Worm (Caenorhabditis elegans): Measurements from ENCODE around the gene F09B12.5.

ce11 chrX:15036287-15036686 lies 48.2 kb upstream of the F09B12.5 start:
- TF ChIP-seq hnd-1 (tag; optimal IDR thresholded peaks at IDR 0.05), result no peak
- no peak for TF ChIP-seq ceh-13 (GFP tag; optimal IDR thresholded peaks at IDR 0.05)
- no peak for TF ChIP-seq hmg-4 (GFP tag; optimal IDR thresholded peaks at IDR 0.05)
- no peak for TF ChIP-seq ama-1 (optimal IDR thresholded peaks at IDR 0.05)
- no peak for TF ChIP-seq B0310.2 (tag; optimal IDR thresholded peaks at IDR 0.05)
- no peak for TF ChIP-seq tbx-37 (GFP tag; conservative IDR thresholded peaks at IDR 0.05)
- TF ChIP-seq F13C5.2 (tag; optimal IDR thresholded peaks at IDR 0.05), result no peak
